Fruit fly (Drosophila melanogaster) whole organism, embryonic: ENCODE data around the gene sno.

Experiments
- Atf6 ChIP-seq: fragments of 200-800 bp; sonication (Bioruptor generic); IDR thresholded peaks from 2 replicates; pipeline ENCODE4 v1.3.6; 2022; ENCODE audit warnings: missing biosample characterization, missing genetic modification characterization
- CG10462 ChIP-seq: fragments of 200-800 bp; sonication (Bioruptor generic); optimal IDR thresholded peaks from 2 replicates; lab custom pipeline; 2016; ENCODE audit warnings: missing biosample characterization, missing genetic modification characterization
- CG10959 ChIP-seq: fragments of 200-800 bp; sonication (Bioruptor generic); IDR thresholded peaks from 2 replicates; pipeline ENCODE4 v1.3.6; 2022; ENCODE audit warnings: missing biosample characterization, missing genetic modification characterization
- CG12942 ChIP-seq: fragments of 200-800 bp; sonication (Bioruptor generic); optimal IDR thresholded peaks from 3 replicates; lab custom pipeline; 2016; ENCODE audit warnings: missing biosample characterization, missing genetic modification characterization
- CG13123 ChIP-seq: fragments of 200-800 bp; sonication (Bioruptor generic); optimal IDR thresholded peaks from 2 replicates; lab custom pipeline; 2016; ENCODE audit warnings: missing biosample characterization, missing genetic modification characterization
- CG1529 ChIP-seq: fragments of 200-800 bp; sonication (Bioruptor generic); optimal IDR thresholded peaks from 3 replicates; lab custom pipeline; 2018; ENCODE audit warnings: missing biosample characterization, missing genetic modification characterization
- CG15696 ChIP-seq: fragments of 200-800 bp; sonication (Bioruptor generic); optimal IDR thresholded peaks from 2 replicates; lab custom pipeline; 2019; ENCODE audit warnings: missing biosample characterization, mild to moderate bottlenecking, missing genetic modification characterization, moderate library complexity
- CG16863 ChIP-seq: fragments of 200-800 bp; sonication (Bioruptor generic); optimal IDR thresholded peaks from 3 replicates; lab custom pipeline; 2016; ENCODE audit warnings: missing biosample characterization, missing genetic modification characterization
- CG1832 ChIP-seq: fragments of 200-800 bp; sonication (Bioruptor generic); optimal IDR thresholded peaks from 2 replicates; lab custom pipeline; 2017; ENCODE audit warnings: missing biosample characterization, mild to moderate bottlenecking, missing genetic modification characterization, inconsistent platforms
- CG2199 ChIP-seq: fragments of 200-800 bp; sonication (Bioruptor generic); IDR thresholded peaks from 3 replicates; pipeline ENCODE4 v1.3.6; 2022; ENCODE audit warnings: missing biosample characterization, missing genetic modification characterization
- CG34224 ChIP-seq: fragments of 200-800 bp; sonication (Bioruptor generic); IDR thresholded peaks from 3 replicates; pipeline ENCODE4 v1.3.6; 2022; ENCODE audit warnings: missing biosample characterization, missing genetic modification characterization; ENCODE audit not compliant: partially characterized antibody
- CG34422 ChIP-seq: fragments of 200-800 bp; sonication (Bioruptor generic); IDR thresholded peaks from 3 replicates; pipeline ENCODE4 v1.3.6; 2022; ENCODE audit warnings: missing biosample characterization, missing genetic modification characterization
- CG3847 ChIP-seq: fragments of 200-800 bp; sonication (Bioruptor generic); IDR thresholded peaks from 2 replicates; pipeline ENCODE4 v1.3.6; 2022; ENCODE audit warnings: missing biosample characterization, missing genetic modification characterization
- CG4854 ChIP-seq: fragments of 200-800 bp; sonication (Bioruptor generic); optimal IDR thresholded peaks from 2 replicates; lab custom pipeline; 2016; ENCODE audit warnings: missing biosample characterization, missing genetic modification characterization, inconsistent platforms
- CG6791 ChIP-seq: fragments of 200-800 bp; sonication (Bioruptor generic); IDR thresholded peaks from 3 replicates; pipeline ENCODE4 v1.3.6; 2022; ENCODE audit warnings: missing biosample characterization, missing genetic modification characterization; ENCODE audit not compliant: partially characterized antibody
- HLH4C ChIP-seq: fragments of 200-800 bp; sonication (Bioruptor generic); IDR thresholded peaks from 3 replicates; pipeline ENCODE4 v1.3.6; 2022; ENCODE audit warnings: missing biosample characterization, missing genetic modification characterization; ENCODE audit not compliant: partially characterized antibody
- Hr78 ChIP-seq, 2 experiments: fragments of 200-800 bp in 1 of 2; fragments of >200 bp in 1 of 2; sonication (Bioruptor generic) in 1 of 2; optimal IDR thresholded peaks; 2 replicates each; lab custom pipeline; 2017 to 2019; ENCODE audit warnings: missing biosample characterization in 2 of 2, missing genetic modification characterization in 2 of 2, mild to moderate bottlenecking in 1 of 2, moderate library complexity in 1 of 2
- MBD-R2 ChIP-seq: fragments of 200-800 bp; sonication (Bioruptor generic); IDR thresholded peaks from 2 replicates; pipeline ENCODE4 v1.3.6; 2022; ENCODE audit warnings: missing biosample characterization, missing genetic modification characterization
- MESR4 ChIP-seq: fragments of 200-800 bp; sonication (Bioruptor generic); optimal IDR thresholded peaks from 2 replicates; lab custom pipeline; 2018; ENCODE audit warnings: missing biosample characterization, mild to moderate bottlenecking, missing genetic modification characterization, moderate library complexity
- Max ChIP-seq: fragments of 200-800 bp; sonication (Bioruptor generic); optimal IDR thresholded peaks from 2 replicates; lab custom pipeline; 2016; ENCODE audit warnings: missing biosample characterization, mild to moderate bottlenecking, missing genetic modification characterization
- Opbp ChIP-seq: fragments of 200-800 bp; sonication (Bioruptor generic); IDR thresholded peaks from 3 replicates; pipeline ENCODE4 v1.3.6; 2022; ENCODE audit warnings: missing biosample characterization, missing genetic modification characterization; ENCODE audit not compliant: partially characterized antibody
- Tbp ChIP-seq: fragments of >200 bp; optimal IDR thresholded peaks from 2 replicates; lab custom pipeline; 2018; ENCODE audit warnings: missing biosample characterization, missing genetic modification characterization
- bbx ChIP-seq: fragments of 200-800 bp; sonication (Bioruptor generic); IDR thresholded peaks from 2 replicates; pipeline ENCODE4 v1.3.6; 2022; ENCODE audit warnings: missing biosample characterization, missing genetic modification characterization; ENCODE audit not compliant: partially characterized antibody
- bigmax ChIP-seq: fragments of 200-800 bp; sonication (Bioruptor generic); optimal IDR thresholded peaks from 2 replicates; lab custom pipeline; 2018; ENCODE audit warnings: missing biosample characterization, mild to moderate bottlenecking, missing genetic modification characterization
- chinmo ChIP-seq: fragments of 200-800 bp; sonication (Bioruptor generic); IDR thresholded peaks from 4 replicates; pipeline ENCODE4 v1.3.6; 2022; ENCODE audit warnings: missing biosample characterization, missing genetic modification characterization; ENCODE audit not compliant: partially characterized antibody
- crol ChIP-seq: fragments of 200-800 bp; sonication (Bioruptor generic); IDR thresholded peaks from 2 replicates; pipeline ENCODE4 v1.3.6; 2022; ENCODE audit warnings: missing biosample characterization, missing genetic modification characterization
- dm ChIP-seq: fragments of 200-800 bp; sonication (Bioruptor generic); optimal IDR thresholded peaks from 3 replicates; lab custom pipeline; 2016; ENCODE audit warnings: missing biosample characterization, missing genetic modification characterization
- ftz-f1 ChIP-seq: fragments of 200-800 bp; sonication (Bioruptor generic); optimal IDR thresholded peaks from 2 replicates; lab custom pipeline; 2016; ENCODE audit warnings: missing biosample characterization, missing genetic modification characterization
- hbn ChIP-seq: fragments of 200-800 bp; sonication (Bioruptor generic); IDR thresholded peaks from 2 replicates; pipeline ENCODE4 v1.3.6; 2022; ENCODE audit warnings: missing biosample characterization, missing genetic modification characterization; ENCODE audit not compliant: partially characterized antibody
- kay ChIP-seq: fragments of 200-800 bp; sonication (Bioruptor generic); optimal IDR thresholded peaks from 2 replicates; lab custom pipeline; 2016; ENCODE audit warnings: missing biosample characterization, missing genetic modification characterization
- lmd ChIP-seq: fragments of 200-800 bp; sonication (Bioruptor generic); IDR thresholded peaks from 2 replicates; pipeline ENCODE4 v1.3.6; 2022; ENCODE audit warnings: missing biosample characterization, missing genetic modification characterization
- mld ChIP-seq: fragments of 200-800 bp; sonication (Bioruptor generic); IDR thresholded peaks from 3 replicates; pipeline ENCODE4 v1.3.6; 2022; ENCODE audit warnings: missing biosample characterization, missing genetic modification characterization; ENCODE audit not compliant: partially characterized antibody
- pzg ChIP-seq: fragments of 200-800 bp; sonication (Bioruptor generic); optimal IDR thresholded peaks from 3 replicates; lab custom pipeline; 2018; ENCODE audit warnings: missing biosample characterization, mild to moderate bottlenecking, missing genetic modification characterization, moderate library complexity
- scrt ChIP-seq: fragments of 200-800 bp; sonication (Bioruptor generic); optimal IDR thresholded peaks from 2 replicates; lab custom pipeline; 2018; ENCODE audit warnings: missing biosample characterization, mild to moderate bottlenecking, missing genetic modification characterization, moderate library complexity
- sens ChIP-seq: fragments of 200-800 bp; sonication (Bioruptor generic); peaks from one replicate; lab custom pipeline; 2016; ENCODE audit warnings: missing biosample characterization, missing genetic modification characterization
- seq ChIP-seq: fragments of 200-800 bp; sonication (Bioruptor generic); IDR thresholded peaks from 2 replicates; pipeline ENCODE4 v1.3.6; 2022; ENCODE audit warnings: missing biosample characterization, missing genetic modification characterization
- slbo ChIP-seq: fragments of 200-800 bp; sonication (Bioruptor generic); IDR thresholded peaks from 2 replicates; pipeline ENCODE4 v1.3.6; 2022; ENCODE audit warnings: missing biosample characterization, missing genetic modification characterization
- sr ChIP-seq: fragments of 200-800 bp; sonication (Bioruptor generic); IDR thresholded peaks from 3 replicates; pipeline ENCODE4 v1.3.6; 2022; ENCODE audit warnings: missing biosample characterization, missing genetic modification characterization
- twi ChIP-seq: fragments of 200-800 bp; optimal IDR thresholded peaks from 2 replicates; lab custom pipeline; 2019; ENCODE audit warnings: missing biosample characterization, mild to moderate bottlenecking, missing genetic modification characterization, moderate library complexity
- tx ChIP-seq: fragments of 200-800 bp; sonication (Bioruptor generic); optimal IDR thresholded peaks from 2 replicates; lab custom pipeline; 2016; ENCODE audit warnings: missing biosample characterization, missing genetic modification characterization
- wdn ChIP-seq: fragments of 200-800 bp; sonication (Bioruptor generic); IDR thresholded peaks from 2 replicates; pipeline ENCODE4 v1.3.6; 2022; ENCODE audit warnings: missing biosample characterization, missing genetic modification characterization

sno gene

DNA sequence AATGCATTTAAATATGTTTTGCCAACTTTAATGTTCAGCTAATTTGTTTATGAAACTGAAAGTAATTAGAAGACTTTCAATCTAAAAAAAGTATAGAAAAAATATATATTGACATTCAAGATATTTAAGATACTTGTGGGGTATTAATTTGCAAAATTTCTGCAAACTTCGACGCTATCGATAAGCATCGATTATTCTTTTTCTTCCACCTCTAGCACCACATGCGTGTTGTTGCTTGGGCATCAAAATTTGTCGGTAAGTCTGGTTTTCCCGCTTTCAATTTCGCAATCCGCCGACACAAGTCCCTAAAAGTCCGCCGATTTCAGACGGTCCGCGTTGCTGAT is 636 bp upstream of the sno start, which contains the start of gene REG (continued):
- TF ChIP-seq slbo (GFP tag; lab: Robert Waterston, UW) (peak; percentile 7; the same call in 1 of the 2 replicates), hbn (GFP tag; lab: Robert Waterston, UW) (peak; percentile 48; the same call in 1 of the 2 replicates), tx (GFP tag; lab: Kevin White, UChicago) (no peak), CG15696 (tag; lab: Kevin White, UChicago) (no peak), pzg (GFP tag; lab: Kevin White, UChicago) (peak; percentile 2), CG6791 (GFP tag; lab: Robert Waterston, UW) (peak; percentile 44; the same call in 1 of the 3 replicates), Atf6 (no peak), MESR4 (GFP tag; lab: Kevin White, UChicago) (peak; percentile 69), kay (GFP tag; lab: Kevin White, UChicago) (no peak), CG13123 (GFP tag; lab: Kevin White, UChicago) (no peak), Opbp (GFP tag; lab: Robert Waterston, UW) (peak; percentile 39; the same call in 1 of the 3 replicates), MBD-R2 (GFP tag; lab: Robert Waterston, UW) (peak; percentile 49; the same call in 1 of the 2 replicates), Tbp (no peak), CG10462 (GFP tag; lab: Kevin White, UChicago) (no peak)

DNA sequence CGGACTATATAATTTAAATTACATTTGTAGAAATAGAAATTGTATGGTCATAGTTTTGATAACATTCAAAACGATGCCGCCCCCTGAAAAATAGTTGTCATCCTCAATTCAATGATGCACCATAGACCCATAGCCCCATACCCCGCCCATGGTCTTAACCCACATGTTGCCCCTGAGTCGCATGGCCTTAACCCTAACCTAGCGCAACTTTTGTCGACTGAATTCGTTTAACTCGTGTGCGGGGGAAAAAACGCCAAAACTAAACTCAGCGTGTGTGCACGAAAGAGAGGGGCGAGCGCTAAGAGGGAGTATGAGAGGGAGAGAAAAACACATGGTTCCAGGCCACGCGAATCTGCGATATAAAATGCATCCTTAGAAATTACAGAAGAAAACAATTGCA is 1.0 kb downstream of the sno start:
- TF ChIP-seq CG4854 (no peak), CG12942 (GFP tag; lab: Kevin White, UChicago) (no peak), CG1529 (GFP tag; lab: Kevin White, UChicago) (no peak), lmd (GFP tag; lab: Robert Waterston, UW) (no peak), CG34422 (GFP tag; lab: Robert Waterston, UW) (peak; percentile 26; the same call in 1 of the 3 replicates), CG10959 (GFP tag; lab: Robert Waterston, UW) (peak; percentile 53), dm (peak; percentile 27), sr (GFP tag; lab: Robert Waterston, UW) (peak; percentile 57; the same call in 2 of the 3 replicates), mld (GFP tag; lab: Robert Waterston, UW) (no peak), ftz-f1 (GFP tag; lab: Kevin White, UChicago) (peak; percentile 49), sens (GFP tag; lab: Kevin White, UChicago) (peak; percentile 9), seq (GFP tag; lab: Robert Waterston, UW) (no peak), CG3847 (GFP tag; lab: Robert Waterston, UW) (no peak), Max (GFP tag; lab: Kevin White, UChicago) (no peak), crol (peak; percentile 41), bigmax (GFP tag; lab: Kevin White, UChicago) (peak; percentile 28), wdn (no peak), CG2199 (GFP tag; lab: Robert Waterston, UW) (0 out of 3 replicates have a peak, but pooled peaks have one; percentile 37), Hr78 (GFP tag; optimal IDR thresholded peaks at IDR 0.05; lab: Kevin White, UChicago) (peak in 1 of 2 experiments; percentile 22), twi (peak; percentile 51), HLH4C (0 out of 3 replicates have a peak, but pooled peaks have one; percentile 7), bbx (peak; percentile 11; the same call in 1 of the 2 replicates), pzg (GFP tag; lab: Kevin White, UChicago) (no peak), scrt (GFP tag; lab: Kevin White, UChicago) (peak; percentile 14), CG1832 (GFP tag; lab: Kevin White, UChicago) (peak; percentile 29), CG34224 (GFP tag; lab: Robert Waterston, UW) (no peak), CG16863 (GFP tag; lab: Kevin White, UChicago) (no peak), chinmo (GFP tag; lab: Robert Waterston, UW) (0 out of 4 replicates have a peak, but pooled peaks have one; percentile 29)
